Worm (Caenorhabditis elegans): ENCODE results near the gene F19H8.2.

Gene F19H8.2

ce11 chrII:14599284-14599862 is 6.3 kb downstream of the F19H8.2 start:
- no peak for TF ChIP-seq him-1 (tag; optimal IDR thresholded peaks at IDR 0.05)
- no peak for TF ChIP-seq dao-5 (tag; optimal IDR thresholded peaks at IDR 0.05)
- no peak for TF ChIP-seq W03F9.2 (tag; optimal IDR thresholded peaks at IDR 0.05)

- TF ChIP-seq dao-5 (tag; optimal IDR thresholded peaks at IDR 0.05) (no peak), W03F9.2 (tag; optimal IDR thresholded peaks at IDR 0.05) (no peak), him-1 (tag; optimal IDR thresholded peaks at IDR 0.05) (no peak)
These were observed 7.3 kb downstream of the F19H8.2 start for ce11 chrII:14598367-14598766.

ce11 chrII:14597788-14598187 is 7.9 kb downstream of the F19H8.2 start:
- no peak for TF ChIP-seq him-1 (tag; optimal IDR thresholded peaks at IDR 0.05)
- TF ChIP-seq W03F9.2 (tag; optimal IDR thresholded peaks at IDR 0.05): no peak
- no peak for TF ChIP-seq dao-5 (tag; optimal IDR thresholded peaks at IDR 0.05)

ce11 chrII:14593281-14593680 is 12.4 kb downstream of the F19H8.2 start, which contains the start of gene catp-4:
catp-4 (plus strand) TSS chrII:14593581.
- no peak for TF ChIP-seq W03F9.2 (tag; optimal IDR thresholded peaks at IDR 0.05)
- no peak for TF ChIP-seq him-1 (tag; optimal IDR thresholded peaks at IDR 0.05)
- no peak for TF ChIP-seq dao-5 (tag; optimal IDR thresholded peaks at IDR 0.05)

ce11 chrII:14592629-14593028 is 13.0 kb downstream of the F19H8.2 start:
- TF ChIP-seq dao-5 (tag; optimal IDR thresholded peaks at IDR 0.05) (no peak), W03F9.2 (tag; optimal IDR thresholded peaks at IDR 0.05) (no peak), him-1 (tag; optimal IDR thresholded peaks at IDR 0.05) (no peak)

- TF ChIP-seq him-1 (tag; optimal IDR thresholded peaks at IDR 0.05): no peak
- no peak for TF ChIP-seq W03F9.2 (tag; optimal IDR thresholded peaks at IDR 0.05)
- no peak for TF ChIP-seq dao-5 (tag; optimal IDR thresholded peaks at IDR 0.05)
These were observed 14.0 kb downstream of the F19H8.2 start, which contains the start of gene C01G12.7 for ce11 chrII:14591699-14592098. C01G12.7 (minus strand) TSS chrII:14591893.

ce11 chrII:14588162-14588561 is 17.5 kb downstream of the F19H8.2 start, which contains the start of gene nspb-10:
nspb-10 (minus strand) TSS chrII:14588262.
- no peak for TF ChIP-seq dao-5 (tag; optimal IDR thresholded peaks at IDR 0.05)
- TF ChIP-seq W03F9.2 (tag; optimal IDR thresholded peaks at IDR 0.05): no peak
- TF ChIP-seq him-1 (tag; optimal IDR thresholded peaks at IDR 0.05): no peak

ce11 chrII:14587407-14587806 is 18.3 kb downstream of the F19H8.2 start, which contains the start of gene C01G12.5:
C01G12.5 (minus strand) TSS chrII:14587507.
- TF ChIP-seq him-1 (tag; optimal IDR thresholded peaks at IDR 0.05) (no peak), W03F9.2 (tag; optimal IDR thresholded peaks at IDR 0.05) (no peak), dao-5 (tag; optimal IDR thresholded peaks at IDR 0.05) (no peak)

ce11 chrII:14582206-14582605 is 23.5 kb downstream of the F19H8.2 start, which contains the start of gene C01G12.3:
C01G12.3 (minus strand) TSS chrII:14582306.
- TF ChIP-seq W03F9.2 (tag; optimal IDR thresholded peaks at IDR 0.05): no peak
- no peak for TF ChIP-seq him-1 (tag; optimal IDR thresholded peaks at IDR 0.05)
- no peak for TF ChIP-seq dao-5 (tag; optimal IDR thresholded peaks at IDR 0.05)

ce11 chrII:14580549-14580948 is 25.1 kb downstream of the F19H8.2 start, which contains the start of the genes nspb-8 and nspb-9:
nspb-8 (minus strand) TSS chrII:14580649.
nspb-9 (plus strand) TSS chrII:14580859.
- no peak for TF ChIP-seq W03F9.2 (tag; optimal IDR thresholded peaks at IDR 0.05)
- no peak for TF ChIP-seq him-1 (tag; optimal IDR thresholded peaks at IDR 0.05)
- no peak for TF ChIP-seq dao-5 (tag; optimal IDR thresholded peaks at IDR 0.05)

ce11 chrII:14578716-14579115 is 27.0 kb downstream of the F19H8.2 start, which contains the start of gene C01G12.9:
C01G12.9 (plus strand) TSS chrII:14579016.
- TF ChIP-seq him-1 (tag; optimal IDR thresholded peaks at IDR 0.05) (no peak), W03F9.2 (tag; optimal IDR thresholded peaks at IDR 0.05) (no peak), dao-5 (tag; optimal IDR thresholded peaks at IDR 0.05) (no peak)

- TF ChIP-seq him-1 (tag; optimal IDR thresholded peaks at IDR 0.05) (no peak), W03F9.2 (tag; optimal IDR thresholded peaks at IDR 0.05) (no peak), dao-5 (tag; optimal IDR thresholded peaks at IDR 0.05) (no peak)
These were observed 27.7 kb downstream of the F19H8.2 start, which contains the start of gene nspb-7 for ce11 chrII:14578013-14578412. nspb-7 (plus strand) TSS chrII:14578313.

- TF ChIP-seq him-1 (tag; optimal IDR thresholded peaks at IDR 0.05) (no peak), dao-5 (tag; optimal IDR thresholded peaks at IDR 0.05) (no peak), W03F9.2 (tag; optimal IDR thresholded peaks at IDR 0.05) (no peak)
These were observed 29.2 kb downstream of the F19H8.2 start, which contains the start of gene C01G12.13 for ce11 chrII:14576429-14576828. C01G12.13 (plus strand) TSS chrII:14576729.

- TF ChIP-seq dao-5 (tag; optimal IDR thresholded peaks at IDR 0.05) (no peak), W03F9.2 (tag; optimal IDR thresholded peaks at IDR 0.05) (no peak), him-1 (tag; optimal IDR thresholded peaks at IDR 0.05) (no peak)
These were observed 30.9 kb downstream of the F19H8.2 start for ce11 chrII:14574790-14575189.
